Fruit fly (Drosophila melanogaster): ENCODE data around the gene NdufV3.

NdufV3 gene

dm6 chrX:11325175-11325768, 24.5 kb upstream of the NdufV3 start, which contains the start of gene Gapvd1 (continued):
- TF ChIP-seq CG32006 (GFP tag; optimal IDR thresholded peaks at IDR 0.05) (no peak), cyc (GFP tag; optimal IDR thresholded peaks at IDR 0.05) (no peak), lz (GFP tag; optimal IDR thresholded peaks at IDR 0.05) (no peak), fd85E (GFP tag; optimal IDR thresholded peaks at IDR 0.05) (no peak), ss (GFP tag; optimal IDR thresholded peaks at IDR 0.05) (peak in 1 of 2 experiments; percentile 40), Blimp-1 (GFP tag; optimal IDR thresholded peaks at IDR 0.05) (no peak), CG8319 (GFP tag; optimal IDR thresholded peaks at IDR 0.05) (no peak)

- TF ChIP-seq CG10669 (GFP tag; optimal IDR thresholded peaks at IDR 0.05) (peak; percentile 79), CG7368 (GFP tag; optimal IDR thresholded peaks at IDR 0.05) (peak; percentile 43), Eip78C (GFP tag) (peak; percentile 95), CG6808 (GFP tag; optimal IDR thresholded peaks at IDR 0.05) (peak; percentile 76), CG9139 (GFP tag; optimal IDR thresholded peaks at IDR 0.05) (peak; percentile 63), CG6276 (GFP tag; optimal IDR thresholded peaks at IDR 0.05) (peak; percentile 79), fd59A (GFP tag; optimal IDR thresholded peaks at IDR 0.05) (peak; percentile 72), Hr39 (GFP tag; optimal IDR thresholded peaks at IDR 0.05) (peak; percentile 68), CG34406 (GFP tag; optimal IDR thresholded peaks at IDR 0.05) (peak; percentile 61), Hr38 (GFP tag; optimal IDR thresholded peaks at IDR 0.05) (no peak), Gug (GFP tag; IDR thresholded peaks at IDR 0.05) (peak; percentile 58; the same call in 1 of the 2 replicates), CG16779 (tag; optimal IDR thresholded peaks at IDR 0.05) (peak; percentile 59), vri (GFP tag; optimal IDR thresholded peaks at IDR 0.05) (peak; percentile 65), fkh (GFP tag; optimal IDR thresholded peaks at IDR 0.05) (peak; percentile 97), CG8632 (GFP tag; optimal IDR thresholded peaks at IDR 0.05) (peak; percentile 60), CG31627 (GFP tag; optimal IDR thresholded peaks at IDR 0.05) (peak; percentile 75), Eip93F (GFP tag; optimal IDR thresholded peaks at IDR 0.05) (no peak), Sox14 (GFP tag; optimal IDR thresholded peaks at IDR 0.05) (peak; percentile 77), CG6163 (GFP tag; IDR thresholded peaks at IDR 0.05) (peak; percentile 72), Sox15 (GFP tag; optimal IDR thresholded peaks at IDR 0.05) (peak; percentile 64), Lpt (GFP tag; optimal IDR thresholded peaks at IDR 0.05) (peak; percentile 27), Eip75B (GFP tag; optimal IDR thresholded peaks at IDR 0.05) (peak; percentile 73), esn (GFP tag; optimal IDR thresholded peaks at IDR 0.05) (peak; percentile 78), CG11294 (GFP tag; IDR thresholded peaks at IDR 0.05) (peak; percentile 73), CG32006 (GFP tag; optimal IDR thresholded peaks at IDR 0.05) (peak; percentile 84), salr (GFP tag; optimal IDR thresholded peaks at IDR 0.05) (peak in 1 of 2 experiments; percentile 54), Sox102F (GFP tag; optimal IDR thresholded peaks at IDR 0.05) (peak; percentile 74), OdsH (GFP tag; optimal IDR thresholded peaks at IDR 0.05) (peak; percentile 78), svp (GFP tag) (peak; percentile 91), Met (GFP tag; optimal IDR thresholded peaks at IDR 0.05) (peak; percentile 75), CG1621 (tag; optimal IDR thresholded peaks at IDR 0.05) (peak; percentile 74), Hr4 (GFP tag; optimal IDR thresholded peaks at IDR 0.05) (peak; percentile 84), spab (GFP tag; optimal IDR thresholded peaks at IDR 0.05) (peak; percentile 51), Smox (GFP tag; optimal IDR thresholded peaks at IDR 0.05) (peak; percentile 70), acj6 (GFP tag; optimal IDR thresholded peaks at IDR 0.05) (peak; percentile 81), CG4318 (GFP tag; optimal IDR thresholded peaks at IDR 0.05) (peak; percentile 69), cyc (GFP tag; optimal IDR thresholded peaks at IDR 0.05) (peak; percentile 62), dac (GFP tag; optimal IDR thresholded peaks at IDR 0.05) (peak; percentile 39), lz (GFP tag; optimal IDR thresholded peaks at IDR 0.05) (peak; percentile 68), topi (GFP tag; optimal IDR thresholded peaks at IDR 0.05) (peak; percentile 72), dsx (GFP tag; optimal IDR thresholded peaks at IDR 0.05; ENCODE audit: poor library complexity, severe bottlenecking) (peak; percentile 60), CG8119 (GFP tag; IDR thresholded peaks at IDR 0.05) (peak; percentile 84), CG15336 (GFP tag; IDR thresholded peaks at IDR 0.05) (peak; percentile 79), Ets21C (GFP tag; optimal IDR thresholded peaks at IDR 0.05) (peak; percentile 58), fd85E (GFP tag; optimal IDR thresholded peaks at IDR 0.05) (peak; percentile 34)
Measured at dm6 chrX:11326213-11326731, 23.5 kb upstream of the NdufV3 start.
